Fruit fly (Drosophila melanogaster) whole organism, embryonic: ENCODE measurements around the gene eIF3d1.

Experiments used
- Antp ChIP-seq: fragments of 200-800 bp; sonication (Bioruptor generic); optimal IDR thresholded peaks from 3 replicates; lab custom pipeline; 2016; ENCODE audit warnings: missing biosample characterization, missing genetic modification characterization
- CG10654 ChIP-seq: fragments of 200-800 bp; sonication (Bioruptor generic); optimal IDR thresholded peaks from 2 replicates; lab custom pipeline; 2016; ENCODE audit warnings: missing biosample characterization, missing genetic modification characterization
- CG1233 ChIP-seq: fragments of 200-800 bp; sonication (Bioruptor generic); optimal IDR thresholded peaks from 4 replicates; lab custom pipeline; 2018; ENCODE audit warnings: missing biosample characterization, mild to moderate bottlenecking, missing genetic modification characterization
- CG12744 ChIP-seq: fragments of 200-800 bp; sonication (Bioruptor generic); optimal IDR thresholded peaks from 2 replicates; lab custom pipeline; 2016; ENCODE audit warnings: missing biosample characterization, missing genetic modification characterization
- CG12942 ChIP-seq: fragments of 200-800 bp; sonication (Bioruptor generic); optimal IDR thresholded peaks from 3 replicates; lab custom pipeline; 2016; ENCODE audit warnings: missing biosample characterization, missing genetic modification characterization
- CG13775 ChIP-seq: fragments of 200-800 bp; sonication (Bioruptor generic); optimal IDR thresholded peaks from 3 replicates; lab custom pipeline; 2017; ENCODE audit warnings: missing biosample characterization, mild to moderate bottlenecking, missing genetic modification characterization
- CG14014 ChIP-seq: fragments of 200-800 bp; sonication (Bioruptor generic); IDR thresholded peaks from 2 replicates; pipeline ENCODE4 v1.3.6; 2022; ENCODE audit warnings: missing biosample characterization, missing genetic modification characterization
- CG14860 ChIP-seq: fragments of 200-800 bp; sonication (Bioruptor generic); IDR thresholded peaks from 3 replicates; pipeline ENCODE4 v1.3.6; 2022; ENCODE audit warnings: missing biosample characterization, missing genetic modification characterization; ENCODE audit not compliant: partially characterized antibody
- CG1602 ChIP-seq: fragments of 200-800 bp; sonication (Bioruptor generic); optimal IDR thresholded peaks from 3 replicates; lab custom pipeline; 2016; ENCODE audit warnings: missing biosample characterization, missing genetic modification characterization
- CG17361 ChIP-seq: fragments of 200-800 bp; sonication (Bioruptor generic); IDR thresholded peaks from 3 replicates; pipeline ENCODE4 v1.3.6; 2022; ENCODE audit warnings: missing biosample characterization, missing genetic modification characterization
- CG1832 ChIP-seq: fragments of 200-800 bp; sonication (Bioruptor generic); optimal IDR thresholded peaks from 2 replicates; lab custom pipeline; 2017; ENCODE audit warnings: missing biosample characterization, mild to moderate bottlenecking, missing genetic modification characterization, inconsistent platforms
- CG5180 ChIP-seq: fragments of 200-800 bp; sonication (Bioruptor generic); optimal IDR thresholded peaks from 3 replicates; lab custom pipeline; 2017; ENCODE audit warnings: missing biosample characterization, missing genetic modification characterization, mild to moderate bottlenecking, moderate library complexity, missing genetic modification reagents
- CG6254 ChIP-seq: fragments of 200-800 bp; sonication (Bioruptor generic); optimal IDR thresholded peaks from 3 replicates; lab custom pipeline; 2017; ENCODE audit warnings: mild to moderate bottlenecking, missing biosample characterization, missing genetic modification reagents, missing genetic modification characterization
- CG6689 ChIP-seq: fragments of 200-800 bp; sonication (Bioruptor generic); IDR thresholded peaks from 2 replicates; pipeline ENCODE4 v1.3.6; 2022; ENCODE audit warnings: missing biosample characterization, missing genetic modification characterization
- CG6791 ChIP-seq: fragments of 200-800 bp; sonication (Bioruptor generic); IDR thresholded peaks from 3 replicates; pipeline ENCODE4 v1.3.6; 2022; ENCODE audit warnings: missing biosample characterization, missing genetic modification characterization; ENCODE audit not compliant: partially characterized antibody
- CG9215 ChIP-seq: fragments of 200-800 bp; sonication (Bioruptor generic); IDR thresholded peaks from 2 replicates; pipeline ENCODE4 v1.3.6; 2022; ENCODE audit warnings: missing biosample characterization, missing genetic modification characterization
- CG9727 ChIP-seq: fragments of 200-800 bp; sonication (Bioruptor generic); optimal IDR thresholded peaks from 3 replicates; lab custom pipeline; 2017; ENCODE audit warnings: missing biosample characterization, mild to moderate bottlenecking, missing genetic modification characterization
- CTCF ChIP-seq: fragments of 200-800 bp; sonication (Bioruptor generic); optimal IDR thresholded peaks from 2 replicates; lab custom pipeline; 2017; ENCODE audit warnings: missing biosample characterization, mild to moderate bottlenecking, missing genetic modification characterization, moderate library complexity
- CrebB ChIP-seq: fragments of 200-800 bp; sonication (Bioruptor generic); optimal IDR thresholded peaks from 3 replicates; lab custom pipeline; 2018; ENCODE audit warnings: missing biosample characterization, mild to moderate bottlenecking, missing genetic modification characterization
- D19A ChIP-seq: fragments of 200-800 bp; optimal IDR thresholded peaks from 3 replicates; lab custom pipeline; 2019; ENCODE audit warnings: missing biosample characterization, mild to moderate bottlenecking, missing genetic modification characterization, moderate library complexity
- D19B ChIP-seq: fragments of 200-800 bp; sonication (Bioruptor generic); optimal IDR thresholded peaks from 2 replicates; lab custom pipeline; 2017; ENCODE audit warnings: missing biosample characterization, mild to moderate bottlenecking, missing genetic modification characterization
- Doc3 ChIP-seq: fragments of 200-800 bp; sonication (Bioruptor generic); IDR thresholded peaks from 3 replicates; pipeline ENCODE4 v1.3.6; 2022; ENCODE audit warnings: missing biosample characterization, missing genetic modification characterization; ENCODE audit not compliant: partially characterized antibody
- Elba2 ChIP-seq: fragments of 200-800 bp; sonication (Bioruptor generic); optimal IDR thresholded peaks from 3 replicates; lab custom pipeline; 2016; ENCODE audit warnings: missing biosample characterization, missing genetic modification characterization
- Gsc ChIP-seq: fragments of 200-800 bp; sonication (Bioruptor generic); IDR thresholded peaks from 2 replicates; pipeline ENCODE4 v1.3.6; 2022; ENCODE audit warnings: missing biosample characterization, missing genetic modification characterization
- NC2α ChIP-seq: fragments of 200-800 bp; sonication (Bioruptor generic); optimal IDR thresholded peaks from 2 replicates; lab custom pipeline; 2016; ENCODE audit warnings: missing biosample characterization, missing genetic modification characterization
- NC2β ChIP-seq: fragments of 200-800 bp; sonication (Bioruptor generic); optimal IDR thresholded peaks from 2 replicates; lab custom pipeline; 2016; ENCODE audit warnings: missing biosample characterization, missing genetic modification characterization
- Nf-YC ChIP-seq: fragments of 200-800 bp; optimal IDR thresholded peaks from 3 replicates; lab custom pipeline; 2019; ENCODE audit warnings: missing biosample characterization, mild to moderate bottlenecking, missing genetic modification characterization, moderate library complexity
- Ravus ChIP-seq: fragments of 200-800 bp; sonication (Bioruptor generic); IDR thresholded peaks from 2 replicates; pipeline ENCODE4 v1.3.6; 2022; ENCODE audit warnings: missing biosample characterization, missing genetic modification characterization
- Sox100B ChIP-seq: fragments of 200-800 bp; sonication (Bioruptor generic); optimal IDR thresholded peaks from 3 replicates; lab custom pipeline; 2018; ENCODE audit warnings: missing biosample characterization, mild to moderate bottlenecking, missing genetic modification characterization
- Spps ChIP-seq: fragments of 200-800 bp; sonication (Bioruptor generic); optimal IDR thresholded peaks from 2 replicates; lab custom pipeline; 2018; ENCODE audit warnings: missing biosample characterization, mild to moderate bottlenecking, missing genetic modification characterization
- TFAM ChIP-seq: fragments of 200-800 bp; sonication (Bioruptor generic); optimal IDR thresholded peaks from 2 replicates; lab custom pipeline; 2017; ENCODE audit warnings: missing biosample characterization, missing genetic modification characterization, inconsistent platforms
- Usf ChIP-seq: fragments of 200-800 bp; sonication (Bioruptor generic); optimal IDR thresholded peaks from 2 replicates; lab custom pipeline; 2017; ENCODE audit warnings: missing genotype, missing biosample characterization, missing genetic modification characterization
- Vsx1 ChIP-seq: fragments of 200-800 bp; sonication (Bioruptor generic); optimal IDR thresholded peaks from 2 replicates; lab custom pipeline; 2017; ENCODE audit warnings: missing biosample characterization, mild to moderate bottlenecking, missing genetic modification characterization, missing genetic modification reagents
- Xbp1 ChIP-seq: fragments of 200-800 bp; sonication (Bioruptor generic); optimal IDR thresholded peaks from 3 replicates; lab custom pipeline; 2016; ENCODE audit warnings: missing biosample characterization, mild to moderate bottlenecking, missing genetic modification characterization
- ap ChIP-seq: fragments of 200-800 bp; sonication (Bioruptor generic); IDR thresholded peaks from 2 replicates; pipeline ENCODE4 v1.3.6; 2022; ENCODE audit warnings: missing biosample characterization, missing genetic modification characterization
- ara ChIP-seq: fragments of 200-800 bp; sonication (Bioruptor generic); IDR thresholded peaks from 2 replicates; pipeline ENCODE4 v1.3.6; 2022; ENCODE audit warnings: missing biosample characterization, missing genetic modification characterization
- cg ChIP-seq: fragments of 200-800 bp; sonication (Bioruptor generic); optimal IDR thresholded peaks from 3 replicates; lab custom pipeline; 2019; ENCODE audit warnings: missing biosample characterization, mild to moderate bottlenecking, missing genetic modification characterization, moderate library complexity
- dm ChIP-seq: fragments of 200-800 bp; sonication (Bioruptor generic); optimal IDR thresholded peaks from 3 replicates; lab custom pipeline; 2016; ENCODE audit warnings: missing biosample characterization, missing genetic modification characterization
- fd102C ChIP-seq: fragments of 200-800 bp; sonication (Bioruptor generic); optimal IDR thresholded peaks from 2 replicates; lab custom pipeline; 2018; ENCODE audit warnings: missing biosample characterization, mild to moderate bottlenecking, missing genetic modification characterization, moderate library complexity
- gce ChIP-seq: fragments of 200-800 bp; sonication (Bioruptor generic); IDR thresholded peaks from 3 replicates; pipeline ENCODE4 v1.3.6; 2022; ENCODE audit warnings: missing biosample characterization, missing genetic modification characterization
- jigr1 ChIP-seq: fragments of 200-800 bp; sonication (Bioruptor generic); IDR thresholded peaks from 3 replicates; pipeline ENCODE4 v1.3.6; 2022; ENCODE audit warnings: missing biosample characterization, missing genetic modification characterization
- mirr ChIP-seq: fragments of 200-800 bp; sonication (Bioruptor generic); optimal IDR thresholded peaks from 3 replicates; lab custom pipeline; 2018; ENCODE audit warnings: missing biosample characterization, mild to moderate bottlenecking, missing genetic modification characterization
- mld ChIP-seq: fragments of 200-800 bp; sonication (Bioruptor generic); IDR thresholded peaks from 3 replicates; pipeline ENCODE4 v1.3.6; 2022; ENCODE audit warnings: missing biosample characterization, missing genetic modification characterization; ENCODE audit not compliant: partially characterized antibody
- nmo ChIP-seq: fragments of 200-800 bp; sonication (Bioruptor generic); optimal IDR thresholded peaks from 2 replicates; lab custom pipeline; 2018; ENCODE audit warnings: missing biosample characterization, mild to moderate bottlenecking, missing genetic modification characterization, moderate library complexity
- pan ChIP-seq, 4 experiments: fragments of >200 bp in 3 of 4; fragments of 200-800 bp in 1 of 4; sonication (Bioruptor generic) in 1 of 4; optimal IDR thresholded peaks in 3 of 4; IDR thresholded peaks in 1 of 4; 2 replicates each; pipeline versions ENCODE4 v1.3.6 to Lab custom; 2017 to 2022; ENCODE audit warnings: missing biosample characterization in 2 of 4, missing genetic modification characterization in 2 of 4, mixed read lengths in 1 of 4
- pfk ChIP-seq: fragments of 200-800 bp; sonication (Bioruptor generic); optimal IDR thresholded peaks from 2 replicates; lab custom pipeline; 2018; ENCODE audit warnings: missing biosample characterization, mild to moderate bottlenecking, missing genetic modification characterization, moderate library complexity
- pho ChIP-seq: fragments of 200-800 bp; sonication (Bioruptor generic); optimal IDR thresholded peaks from 2 replicates; lab custom pipeline; 2016; ENCODE audit warnings: missing biosample characterization, missing genetic modification characterization
- slou ChIP-seq: fragments of 200-800 bp; sonication (Bioruptor generic); optimal IDR thresholded peaks from 3 replicates; lab custom pipeline; 2016; ENCODE audit warnings: missing biosample characterization, missing genetic modification characterization
- stc ChIP-seq: fragments of 200-800 bp; sonication (Bioruptor generic); IDR thresholded peaks from 2 replicates; pipeline ENCODE4 v1.3.6; 2022; ENCODE audit warnings: missing biosample characterization, missing genetic modification characterization
- vfl ChIP-seq: fragments of 200-800 bp; sonication (Bioruptor generic); optimal IDR thresholded peaks from 2 replicates; lab custom pipeline; 2016; ENCODE audit warnings: missing biosample characterization, missing genetic modification characterization
- wor ChIP-seq: fragments of 200-800 bp; sonication (Bioruptor generic); IDR thresholded peaks from 2 replicates; pipeline ENCODE4 v1.3.6; 2022; ENCODE audit warnings: missing biosample characterization, missing genetic modification characterization

eIF3d1 gene

DNA sequence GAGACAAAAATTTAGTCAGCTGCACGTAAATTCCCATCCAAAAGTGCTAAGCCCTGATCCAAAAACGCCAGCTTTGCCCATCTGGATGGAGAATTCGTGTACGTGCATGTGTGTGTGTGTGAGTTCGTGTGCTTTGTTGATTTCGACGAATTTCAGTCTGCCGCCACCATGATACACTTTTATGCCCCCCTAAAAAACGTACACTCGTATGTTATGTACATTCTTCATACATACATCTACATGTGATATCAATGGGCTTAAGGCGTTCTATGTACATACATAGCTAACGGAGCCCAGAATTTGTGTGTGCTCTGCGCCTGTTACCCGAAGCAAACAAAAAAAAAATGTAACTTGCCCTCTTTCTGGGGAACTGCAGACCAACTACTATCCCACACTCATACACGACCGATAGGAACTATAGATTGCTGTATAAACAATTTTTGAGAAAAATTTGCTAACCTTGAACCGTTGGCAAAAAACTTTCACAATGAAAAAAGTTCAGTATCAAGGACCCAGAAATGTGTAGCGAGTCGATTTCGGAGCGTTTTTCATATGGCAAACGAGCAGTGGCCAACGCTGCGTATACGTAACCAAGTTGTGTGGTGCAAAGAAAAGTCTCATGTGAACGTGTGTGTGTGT, 46.0 kb downstream of the eIF3d1 start (continued):
- TF ChIP-seq Vsx1 (GFP tag; lab: Kevin White, UChicago), result no peak
- TF ChIP-seq Spps (tag; lab: Kevin White, UChicago), result no peak
- no peak for TF ChIP-seq Gsc (GFP tag; lab: Robert Waterston, UW)
- TF ChIP-seq D19B, result no peak
- TF ChIP-seq Nf-YC, result peak; percentile 14
- TF ChIP-seq vfl, result no peak
- no peak for TF ChIP-seq CG10654
- no peak for TF ChIP-seq NC2α (GFP tag; lab: Kevin White, UChicago)
- no peak for TF ChIP-seq CG12942 (GFP tag; lab: Kevin White, UChicago)
- no peak for TF ChIP-seq CG6254 (GFP tag; lab: Kevin White, UChicago)
- TF ChIP-seq Xbp1 (GFP tag; lab: Kevin White, UChicago), result no peak
- no peak for TF ChIP-seq mld (GFP tag; lab: Robert Waterston, UW)
- no peak for TF ChIP-seq ara (GFP tag; lab: Robert Waterston, UW)
- TF ChIP-seq dm (GFP tag; lab: Kevin White, UChicago), result no peak
- peak; percentile 21 for TF ChIP-seq CG1233
- no peak for TF ChIP-seq CTCF (GFP tag; lab: Kevin White, UChicago)
- peak; percentile 34 for TF ChIP-seq pfk (GFP tag; lab: Kevin White, UChicago)
- TF ChIP-seq CG5180 (GFP tag; lab: Kevin White, UChicago), result peak; percentile 36
- peak; percentile 11 for TF ChIP-seq Sox100B
- no peak for TF ChIP-seq slou
- no peak for TF ChIP-seq ap
- no peak for TF ChIP-seq CG6689 (GFP tag; lab: Robert Waterston, UW)
- no peak for TF ChIP-seq CG14860
- no peak for TF ChIP-seq CG17361 (GFP tag; lab: Robert Waterston, UW)
- TF ChIP-seq NC2β (GFP tag; lab: Kevin White, UChicago), result no peak
- peak; percentile 38 for TF ChIP-seq D19A (tag; lab: Kevin White, UChicago)
- no peak for TF ChIP-seq gce
- no peak for TF ChIP-seq Doc3 (GFP tag; lab: Robert Waterston, UW)
- no peak for TF ChIP-seq CG6791 (GFP tag; lab: Robert Waterston, UW)
- no peak for TF ChIP-seq wor (GFP tag; lab: Robert Waterston, UW)
- TF ChIP-seq fd102C (GFP tag; lab: Kevin White, UChicago), result no peak
- TF ChIP-seq CG9727 (GFP tag; lab: Kevin White, UChicago), result peak; percentile 13
- no peak; the same call in 1 of the 2 replicates for TF ChIP-seq stc (GFP tag; lab: Robert Waterston, UW)
- no peak for TF ChIP-seq Usf (GFP tag; lab: Kevin White, UChicago)
- no peak for TF ChIP-seq pan (optimal IDR thresholded peaks at IDR 0.05; lab: Kevin White, UChicago)
- no peak for TF ChIP-seq pan (GFP tag; optimal IDR thresholded peaks at IDR 0.05 in 1 of 2, IDR thresholded peaks at IDR 0.05 in 1 of 2)
- peak; percentile 11 for TF ChIP-seq CG13775 (GFP tag; lab: Kevin White, UChicago)
- peak; percentile 30 for TF ChIP-seq CG12744 (GFP tag; lab: Kevin White, UChicago)
- TF ChIP-seq CG1832 (GFP tag; lab: Kevin White, UChicago), result no peak
- no peak for TF ChIP-seq Elba2
- peak; percentile 44 for TF ChIP-seq cg (GFP tag; lab: Kevin White, UChicago)
- no peak for TF ChIP-seq CG9215 (GFP tag; lab: Robert Waterston, UW)
- no peak for TF ChIP-seq CG1602
- peak; percentile 32 for TF ChIP-seq CrebB (tag; lab: Kevin White, UChicago)
- TF ChIP-seq mirr (GFP tag; lab: Kevin White, UChicago), result peak; percentile 63
- TF ChIP-seq Ravus (GFP tag; lab: Robert Waterston, UW), result no peak
- no peak for TF ChIP-seq TFAM (GFP tag; lab: Kevin White, UChicago)
- TF ChIP-seq Antp (GFP tag; lab: Kevin White, UChicago), result no peak
- no peak for TF ChIP-seq CG14014 (GFP tag; lab: Robert Waterston, UW)
- peak; percentile 2 for TF ChIP-seq pho (GFP tag; lab: Kevin White, UChicago)
- no peak for TF ChIP-seq nmo (GFP tag; lab: Kevin White, UChicago)
- TF ChIP-seq jigr1 (GFP tag; lab: Robert Waterston, UW), result no peak
